Fruit fly (Drosophila melanogaster) whole organism: ENCODE results near the gene CG42857.

Experiments used
- CG8478 ChIP-seq: fragments of >200 bp; optimal IDR thresholded peaks from 2 replicates; lab custom pipeline; 2018; ENCODE audit warnings: inconsistent platforms
- Dll ChIP-seq: fragments of >200 bp; optimal IDR thresholded peaks from 2 replicates; lab custom pipeline; 2017
- EcR ChIP-seq, 2 experiments: fragments of >200 bp; optimal IDR thresholded peaks; 2 replicates each; lab custom pipeline; 2017; ENCODE audit warnings: missing biosample characterization in 2 of 2, missing genetic modification characterization in 2 of 2, missing genetic modification reagents in 2 of 2
- pan ChIP-seq: fragments of >200 bp; optimal IDR thresholded peaks from 2 replicates; lab custom pipeline; 2017
- psq ChIP-seq: fragments of >200 bp; optimal IDR thresholded peaks from 2 replicates; lab custom pipeline; 2017
- usp ChIP-seq: fragments of >200 bp; optimal IDR thresholded peaks from 2 replicates; lab custom pipeline; 2017; ENCODE audit warnings: missing biosample characterization, missing genetic modification characterization, mixed read lengths

Gene CG42857

DNA sequence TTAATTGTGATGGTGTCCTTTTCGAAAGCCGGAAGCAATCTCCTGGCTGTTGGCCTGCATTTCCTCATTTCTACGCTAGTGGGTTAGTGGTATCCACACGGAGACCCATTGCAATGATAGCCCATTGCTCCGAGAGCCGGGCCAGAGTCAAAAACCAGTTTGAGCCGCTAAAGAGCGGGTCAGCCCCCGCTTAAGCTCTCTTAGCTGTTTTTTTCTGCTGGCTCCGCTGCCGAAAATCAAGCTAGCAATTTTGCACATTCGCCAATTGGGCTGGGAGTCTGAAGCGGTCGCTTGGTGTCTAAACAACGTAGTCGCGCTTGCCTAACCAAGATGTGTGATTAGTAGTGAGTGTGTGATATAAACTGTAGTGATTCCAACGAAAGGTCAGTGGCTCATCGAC lies 41.2 kb downstream of the CG42857 start, which contains the start of gene CG12947:
TSS of gene CG12947 (plus strand) at position 301 of the 400 bp plus-strand sequence.
- TF ChIP-seq usp (GFP tag; lab: Kevin White, UChicago) (no peak), Dll (lab: Kevin White, UChicago) (no peak), EcR (GFP tag; optimal IDR thresholded peaks at IDR 0.05; lab: Kevin White, UChicago) (no peak), pan (lab: Kevin White, UChicago) (no peak), CG8478 (lab: Kevin White, UChicago) (no peak), psq (no peak)

DNA sequence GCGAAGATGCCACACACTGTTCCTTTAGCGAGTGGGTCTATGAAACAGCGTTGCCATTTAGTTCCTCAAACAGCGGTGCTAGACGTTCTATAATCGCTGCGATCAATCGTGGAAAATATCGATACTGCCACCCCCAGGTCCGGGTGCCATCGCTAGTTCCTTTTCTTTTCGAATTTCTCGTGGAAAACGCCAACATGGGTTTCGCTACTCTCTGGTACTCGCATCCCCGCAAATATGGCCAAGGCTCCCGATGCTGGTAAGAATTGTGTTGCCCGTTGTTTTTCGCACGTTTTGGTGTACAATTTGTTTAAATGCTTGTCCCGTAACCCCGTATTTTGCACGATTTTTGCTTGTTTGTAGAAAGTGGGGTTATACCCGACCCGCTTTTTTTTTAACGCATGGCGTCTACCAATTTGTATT lies 43.0 kb downstream of the CG42857 start, which contains the start of gene RpS29:
TSS of gene RpS29 (plus strand) at position 102 of the 420 bp plus-strand sequence.
- no peak for TF ChIP-seq Dll (lab: Kevin White, UChicago)
- TF ChIP-seq CG8478 (lab: Kevin White, UChicago): no peak

DNA sequence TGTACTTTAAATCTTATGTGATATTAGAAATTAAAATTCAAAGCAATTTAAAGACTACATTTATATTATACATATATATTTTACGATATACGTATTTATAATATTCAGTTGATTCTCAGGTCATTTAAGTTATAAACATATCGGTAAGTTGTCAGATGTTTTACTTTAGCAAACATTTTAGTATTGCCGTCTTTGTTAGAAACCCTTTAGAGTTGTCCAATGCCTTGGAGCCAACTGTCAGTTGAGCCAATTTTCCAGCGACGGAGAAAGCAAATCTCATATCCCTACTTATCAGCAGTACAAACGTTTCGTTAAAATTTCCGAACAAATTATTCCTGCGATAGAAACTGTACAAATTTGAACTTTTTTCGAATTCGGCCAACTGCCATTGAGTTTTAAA lies 46.2 kb downstream of the CG42857 start, which contains the start of gene topi:
TSS of gene topi (plus strand) at position 301 of the 400 bp plus-strand sequence.
- TF ChIP-seq pan (lab: Kevin White, UChicago) (no peak), CG8478 (lab: Kevin White, UChicago) (no peak), psq (no peak), Dll (lab: Kevin White, UChicago) (no peak), usp (GFP tag; lab: Kevin White, UChicago) (no peak), EcR (GFP tag; optimal IDR thresholded peaks at IDR 0.05; lab: Kevin White, UChicago) (no peak)

dm6 chr3R:9774147-9774546 lies 46.8 kb downstream of the CG42857 start, which contains the start of gene Whamy:
Whamy (minus strand) TSS chr3R:9774419.
- TF ChIP-seq usp (GFP tag; lab: Kevin White, UChicago) (no peak), CG8478 (lab: Kevin White, UChicago) (no peak), psq (no peak), EcR (GFP tag; optimal IDR thresholded peaks at IDR 0.05; lab: Kevin White, UChicago) (no peak), pan (lab: Kevin White, UChicago) (no peak), Dll (lab: Kevin White, UChicago) (no peak)

dm6 chr3R:9771519-9771972 lies 49.4 kb downstream of the CG42857 start, which contains the start of gene CG9471:
CG9471 (minus strand) TSS chr3R:9771542.
- TF ChIP-seq psq (no peak), Dll (lab: Kevin White, UChicago) (no peak), usp (GFP tag; lab: Kevin White, UChicago) (no peak), CG8478 (lab: Kevin White, UChicago) (no peak), pan (lab: Kevin White, UChicago) (no peak), EcR (GFP tag; optimal IDR thresholded peaks at IDR 0.05; lab: Kevin White, UChicago) (no peak)
